Worm (Caenorhabditis elegans) whole organism, early embryonic: ENCODE data around the gene B0303.7.
A peak's percentile ranks its signal among the peaks of the same experiment; 100 is the strongest.

Experiments
- B0310.2 ChIP-seq: sonication (generic microtip); optimal IDR thresholded peaks from 2 replicates; lab custom pipeline; 2016; ENCODE audit warnings: mild to moderate bottlenecking, missing genetic modification characterization, missing compliant biosample characterization
- F13C5.2 ChIP-seq: sonication (generic microtip); optimal IDR thresholded peaks from 2 replicates; lab custom pipeline; 2017; ENCODE audit warnings: mild to moderate bottlenecking, missing genetic modification characterization, inconsistent platforms, missing compliant biosample characterization
- aly-1 ChIP-seq: sonication (generic microtip); optimal IDR thresholded peaks from 2 replicates; lab custom pipeline; 2016; ENCODE audit warnings: missing genetic modification characterization, missing compliant biosample characterization
- ama-1 ChIP-seq: fragments of 150-350 bp; optimal IDR thresholded peaks from 2 replicates; lab custom pipeline; 2014
- ceh-13 ChIP-seq: fragments of 200-800 bp; sonication (Bioruptor generic); optimal IDR thresholded peaks from 2 replicates; lab custom pipeline; 2018; ENCODE audit warnings: mild to moderate bottlenecking, missing genetic modification characterization, missing compliant biosample characterization
- ceh-36 ChIP-seq: sonication (generic microtip); optimal IDR thresholded peaks from 2 replicates; lab custom pipeline; 2016; ENCODE audit warnings: missing genetic modification characterization, inconsistent platforms, missing compliant biosample characterization
- ets-7 ChIP-seq: sonication (generic microtip); optimal IDR thresholded peaks from 2 replicates; lab custom pipeline; 2016; ENCODE audit warnings: missing genotype, missing genetic modification characterization, missing compliant biosample characterization
- flt-1 ChIP-seq: fragments of 200-800 bp; sonication (Bioruptor generic); IDR thresholded peaks from 2 replicates; pipeline ENCODE4 v1.3.6; 2022; ENCODE audit warnings: missing genetic modification characterization, missing compliant biosample characterization
- hmbx-1 ChIP-seq: sonication (generic microtip); optimal IDR thresholded peaks from 2 replicates; lab custom pipeline; 2016; ENCODE audit warnings: mild to moderate bottlenecking, missing genetic modification characterization, missing compliant biosample characterization
- hmg-4 ChIP-seq: fragments of 200-800 bp; sonication (Bioruptor generic); optimal IDR thresholded peaks from 2 replicates; lab custom pipeline; 2018; ENCODE audit warnings: mild to moderate bottlenecking, missing genetic modification characterization, missing compliant biosample characterization
- hnd-1 ChIP-seq: sonication (generic microtip); optimal IDR thresholded peaks from 2 replicates; lab custom pipeline; 2016; ENCODE audit warnings: missing genetic modification characterization, missing compliant biosample characterization
- pes-1 ChIP-seq: fragments of 200-800 bp; sonication (Bioruptor generic); IDR thresholded peaks from 2 replicates; pipeline ENCODE4 v1.3.6; 2022; ENCODE audit warnings: missing genetic modification reagents, missing genetic modification characterization, missing compliant biosample characterization
- scrt-1 ChIP-seq: fragments of 200-800 bp; sonication (Bioruptor generic); IDR thresholded peaks from 2 replicates; pipeline ENCODE4 v1.3.6; 2022; ENCODE audit warnings: missing genetic modification characterization, missing compliant biosample characterization
- sea-1 ChIP-seq: fragments of 200-800 bp; sonication (Bioruptor generic); conservative IDR thresholded peaks from 2 replicates; pipeline ENCODE4 v1.3.6; 2022; ENCODE audit warnings: missing genetic modification characterization, missing compliant biosample characterization
- tbx-11 ChIP-seq: fragments of 200-800 bp; sonication (Bioruptor generic); IDR thresholded peaks from 2 replicates; pipeline ENCODE4 v1.3.6; 2022; ENCODE audit warnings: missing genetic modification characterization, missing compliant biosample characterization
- tbx-37 ChIP-seq: fragments of 200-800 bp; sonication (Bioruptor generic); conservative IDR thresholded peaks from 2 replicates; pipeline ENCODE4 v1.3.6; 2022; ENCODE audit warnings: missing genetic modification reagents, missing genetic modification characterization, missing compliant biosample characterization
- tra-4 ChIP-seq: sonication (generic microtip); optimal IDR thresholded peaks from 2 replicates; lab custom pipeline; 2017; ENCODE audit warnings: missing genetic modification characterization, missing compliant biosample characterization

B0303.7 gene

DNA sequence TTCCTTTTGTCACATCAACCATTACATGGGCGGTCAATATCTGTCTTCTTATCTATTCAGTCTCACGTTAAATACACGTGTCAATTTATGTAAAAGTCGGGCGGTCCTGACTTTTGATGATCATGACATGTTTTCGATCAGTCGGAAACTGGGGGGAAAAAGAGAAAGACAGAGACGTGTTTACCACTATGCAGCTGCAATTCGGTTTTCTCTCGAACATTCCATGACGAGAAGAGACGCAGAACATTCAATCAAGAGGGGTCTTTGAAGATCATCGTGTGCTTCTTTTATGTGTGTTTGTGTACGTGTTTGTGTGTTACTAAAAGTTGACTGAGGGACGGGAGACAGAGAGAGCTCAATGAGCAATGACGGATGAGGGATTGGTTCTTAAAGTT is 35.1 kb upstream of the B0303.7 start:
- no peak for TF ChIP-seq hmbx-1 (tag; lab: Kevin White, UChicago)
- no peak for TF ChIP-seq tra-4
- no peak for TF ChIP-seq hnd-1 (tag; lab: Kevin White, UChicago)
- TF ChIP-seq sea-1: no peak
- no peak for TF ChIP-seq ceh-13 (GFP tag; lab: Kevin White, UChicago)
- TF ChIP-seq tbx-37: no peak
- no peak for TF ChIP-seq hmg-4
- TF ChIP-seq ama-1: no peak
- TF ChIP-seq aly-1 (tag; lab: Kevin White, UChicago): no peak
- no peak for TF ChIP-seq B0310.2 (tag; lab: Kevin White, UChicago)
- TF ChIP-seq F13C5.2 (tag; lab: Kevin White, UChicago): no peak
- TF ChIP-seq pes-1 (GFP tag; lab: Robert Waterston, UW): no peak

DNA sequence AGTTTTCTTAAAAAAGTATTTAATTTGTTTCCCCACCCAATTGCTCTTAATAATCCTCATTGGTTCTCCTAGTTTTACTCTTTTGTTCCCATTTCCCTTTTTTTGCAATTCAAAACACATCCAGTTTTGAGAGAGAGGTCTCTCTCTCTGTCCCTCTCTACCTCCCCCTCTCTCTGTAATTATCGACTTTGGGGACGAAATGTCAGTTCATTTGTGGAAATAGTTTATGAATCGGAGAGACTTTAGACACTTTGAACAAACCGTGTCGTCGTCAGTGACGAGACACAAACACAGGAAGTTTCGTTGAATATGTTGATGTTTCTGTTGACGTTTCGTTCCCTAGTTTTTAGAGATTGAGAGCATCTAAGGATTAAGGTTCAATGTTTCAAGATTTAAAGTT is 30.3 kb upstream of the B0303.7 start:
- no peak for TF ChIP-seq tra-4
- TF ChIP-seq ets-7: no peak
- TF ChIP-seq pes-1 (GFP tag; lab: Robert Waterston, UW): no peak
- no peak for TF ChIP-seq flt-1 (GFP tag; lab: Robert Waterston, UW)
- TF ChIP-seq sea-1: no peak
- TF ChIP-seq hnd-1 (tag; lab: Kevin White, UChicago): no peak
- TF ChIP-seq hmbx-1 (tag; lab: Kevin White, UChicago): no peak
- no peak for TF ChIP-seq ama-1

DNA sequence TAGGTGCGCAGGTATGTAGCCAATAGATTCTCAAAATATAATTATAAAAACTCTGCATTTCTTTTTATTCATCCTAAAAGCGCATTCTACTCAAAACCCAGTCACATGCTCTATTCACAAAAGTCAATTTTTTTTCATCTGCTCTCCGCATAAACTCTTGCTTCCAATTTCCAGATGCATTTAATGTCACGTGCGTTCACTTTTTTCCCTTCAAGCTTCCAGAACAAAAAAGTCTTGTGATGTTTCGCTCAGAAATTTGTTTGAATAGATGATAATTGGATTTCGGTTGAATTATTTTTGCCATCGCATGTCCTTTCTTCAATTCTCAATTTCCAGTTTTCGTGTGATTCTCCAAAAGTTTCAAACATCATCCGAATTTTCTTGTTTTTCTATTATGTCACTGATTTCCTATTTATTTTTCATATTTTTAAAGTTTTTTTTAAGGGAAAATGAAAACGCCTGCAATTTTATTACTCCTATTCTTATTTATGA is 28.5 kb upstream of the B0303.7 start, which contains the start of gene F22B7.1:
Gene F22B7.1, plus strand, starts transcription at position 442 of the 492 bp plus-strand sequence.
- TF ChIP-seq tbx-11: no peak

DNA sequence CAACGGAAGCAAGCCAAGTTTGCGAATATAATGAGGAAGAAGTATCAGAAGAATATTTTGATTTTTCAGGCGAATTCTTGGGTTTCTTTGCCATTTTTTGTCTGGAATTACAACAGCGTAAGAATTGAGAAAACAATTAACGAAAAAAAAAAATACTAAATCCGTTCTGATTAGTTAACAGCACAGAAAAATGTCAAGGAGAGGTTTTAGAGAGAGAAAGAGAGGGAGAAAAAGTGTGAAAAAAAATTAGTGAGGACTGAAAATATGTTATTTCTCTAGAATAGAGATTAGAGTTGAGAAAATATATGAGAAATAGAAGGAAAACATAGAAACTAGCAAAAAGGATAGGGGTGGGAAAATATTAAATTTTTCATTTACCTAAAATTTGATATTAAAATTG is 26.0 kb upstream of the B0303.7 start, which contains the start of gene dpy-19:
Gene dpy-19, minus strand, starts transcription at position 101 of the 400 bp plus-strand sequence.
- TF ChIP-seq flt-1 (GFP tag; lab: Robert Waterston, UW): no peak
- TF ChIP-seq tra-4: no peak
- TF ChIP-seq sea-1: no peak
- no peak for TF ChIP-seq hmbx-1 (tag; lab: Kevin White, UChicago)
- TF ChIP-seq F13C5.2 (tag; lab: Kevin White, UChicago): no peak
- no peak for TF ChIP-seq aly-1 (tag; lab: Kevin White, UChicago)
- TF ChIP-seq hnd-1 (tag; lab: Kevin White, UChicago): no peak
- no peak for TF ChIP-seq pes-1 (GFP tag; lab: Robert Waterston, UW)
- no peak for TF ChIP-seq ceh-13 (GFP tag; lab: Kevin White, UChicago)
- TF ChIP-seq hmg-4: no peak
- no peak for TF ChIP-seq tbx-37
- no peak for TF ChIP-seq tbx-11
- no peak for TF ChIP-seq ets-7
- no peak for TF ChIP-seq B0310.2 (tag; lab: Kevin White, UChicago)

DNA sequence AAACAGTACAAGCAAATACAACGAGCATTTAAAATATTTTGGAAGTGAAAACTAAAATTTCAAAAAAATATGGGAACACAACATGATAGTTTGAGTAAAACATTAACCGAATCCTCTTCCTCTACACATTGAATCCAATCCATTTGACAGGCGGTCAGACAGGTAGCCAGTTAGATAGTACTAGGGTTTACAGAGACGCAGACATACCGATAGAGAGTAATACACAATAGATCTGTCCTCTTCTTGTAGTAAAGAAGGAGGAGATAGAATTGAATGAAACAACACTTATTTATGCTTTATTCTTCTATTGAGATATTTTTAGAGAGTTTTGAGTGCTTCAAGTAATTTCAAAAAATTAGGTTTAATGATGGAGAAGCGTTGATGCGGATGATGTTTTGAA is 24.7 kb upstream of the B0303.7 start:
- TF ChIP-seq ceh-36 (no peak), pes-1 (GFP tag; lab: Robert Waterston, UW) (no peak)

DNA sequence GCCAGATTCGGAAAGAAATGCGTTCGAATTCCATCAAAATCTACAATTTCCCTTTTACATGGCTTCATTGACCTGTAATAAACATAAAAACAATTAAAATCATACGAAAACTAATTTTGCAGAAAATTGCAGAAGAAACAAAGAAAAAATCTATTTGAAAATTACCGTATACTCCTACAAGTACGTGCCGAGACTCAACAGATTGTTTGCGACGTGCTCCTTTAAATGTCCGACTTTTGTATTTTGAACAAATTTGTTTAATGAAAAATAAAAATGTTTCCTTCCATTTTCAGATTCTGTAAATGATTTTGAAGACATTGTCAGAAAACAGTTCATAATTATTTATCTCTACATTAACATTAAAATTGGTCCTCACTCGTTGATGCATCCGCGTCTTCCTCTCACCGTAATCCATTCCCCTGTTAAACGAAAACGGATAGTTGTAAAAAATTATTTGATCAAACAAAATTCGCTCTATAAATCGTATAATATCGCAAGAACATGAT is 18.4 kb upstream of the B0303.7 start, which contains the start of gene pgl-2:
Gene pgl-2, minus strand, starts transcription at position 456 of the 506 bp plus-strand sequence.
- TF ChIP-seq tbx-37 (no peak), hmbx-1 (tag; lab: Kevin White, UChicago) (no peak), tra-4 (no peak), ama-1 (no peak), flt-1 (GFP tag; lab: Robert Waterston, UW) (no peak), aly-1 (tag; lab: Kevin White, UChicago) (no peak), ets-7 (no peak), ceh-36 (no peak), scrt-1 (no peak), sea-1 (no peak), tbx-11 (no peak)

DNA sequence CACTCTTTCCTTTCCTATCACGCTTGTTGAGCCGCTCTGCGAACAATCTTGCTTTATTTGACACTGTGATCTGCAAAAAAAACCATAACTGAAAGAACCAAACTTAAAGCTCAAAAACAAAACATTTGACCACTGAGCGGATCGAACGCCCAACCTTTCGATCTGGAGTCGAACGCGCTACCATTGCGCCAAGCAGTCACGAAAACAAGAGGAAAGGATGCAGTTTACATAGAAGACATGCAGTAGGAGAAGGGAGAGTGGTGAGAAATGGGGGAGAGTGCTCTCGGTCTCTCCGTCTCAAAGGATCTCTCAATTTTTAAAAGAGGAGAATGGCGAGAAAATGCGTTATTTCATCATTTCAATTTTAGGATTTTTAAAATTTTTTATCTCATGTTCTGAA is 15.1 kb upstream of the B0303.7 start:
- peak; percentile 98 for TF ChIP-seq tbx-37
- TF ChIP-seq tbx-11: peak; percentile 97
- peak; percentile 97 for TF ChIP-seq ceh-36
- TF ChIP-seq F13C5.2 (tag; lab: Kevin White, UChicago): peak; percentile 94
- TF ChIP-seq pes-1 (GFP tag; lab: Robert Waterston, UW): peak; percentile 98
- TF ChIP-seq B0310.2 (tag; lab: Kevin White, UChicago): peak; percentile 96
- TF ChIP-seq ets-7: peak; percentile 94
- TF ChIP-seq aly-1 (tag; lab: Kevin White, UChicago): peak; percentile 97
- TF ChIP-seq ama-1: peak; percentile 79
- peak; percentile 97 for TF ChIP-seq sea-1
- TF ChIP-seq hmbx-1 (tag; lab: Kevin White, UChicago): peak; percentile 82
- peak; percentile 99 for TF ChIP-seq flt-1 (GFP tag; lab: Robert Waterston, UW)
- peak; percentile 98 for TF ChIP-seq hmg-4
- peak; percentile 95 for TF ChIP-seq ceh-13 (GFP tag; lab: Kevin White, UChicago)
- peak; percentile 91 for TF ChIP-seq tra-4
- TF ChIP-seq scrt-1: peak; percentile 98
- TF ChIP-seq hnd-1 (tag; lab: Kevin White, UChicago): peak; percentile 89

DNA sequence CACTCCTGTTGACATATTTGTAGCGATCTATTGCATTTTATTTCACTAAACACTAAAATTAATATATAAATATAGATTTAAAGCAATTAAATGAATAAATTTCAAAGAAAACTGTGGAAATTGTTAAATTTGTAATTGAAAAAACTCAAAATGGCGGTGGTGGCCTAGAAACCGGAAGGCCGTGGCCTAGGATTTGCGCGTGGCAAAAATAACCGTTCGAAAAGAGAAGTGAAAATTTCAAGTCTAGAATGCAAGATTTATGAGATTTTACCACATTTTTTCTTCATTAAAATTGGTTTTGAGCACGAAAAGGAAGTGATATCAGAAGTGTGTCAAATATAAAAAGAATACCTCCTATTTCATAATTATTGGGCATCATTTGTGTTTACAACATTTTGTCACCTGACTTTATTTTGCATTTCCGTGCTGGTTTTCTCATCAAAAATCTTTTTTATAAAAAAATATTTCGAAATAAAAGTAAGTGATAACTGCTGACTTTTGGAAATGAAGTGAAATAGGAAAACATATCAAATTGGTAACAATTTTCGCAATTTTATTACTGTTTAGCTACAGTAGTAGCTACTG is 9.7 kb upstream of the B0303.7 start, which contains the start of gene fli-1:
Gene fli-1, minus strand, starts transcription at position 58 of the 585 bp plus-strand sequence.
- TF ChIP-seq tbx-37 (peak; percentile 45; the same call in 1 of the 2 replicates), B0310.2 (tag; lab: Kevin White, UChicago) (no peak), tbx-11 (no peak)

DNA sequence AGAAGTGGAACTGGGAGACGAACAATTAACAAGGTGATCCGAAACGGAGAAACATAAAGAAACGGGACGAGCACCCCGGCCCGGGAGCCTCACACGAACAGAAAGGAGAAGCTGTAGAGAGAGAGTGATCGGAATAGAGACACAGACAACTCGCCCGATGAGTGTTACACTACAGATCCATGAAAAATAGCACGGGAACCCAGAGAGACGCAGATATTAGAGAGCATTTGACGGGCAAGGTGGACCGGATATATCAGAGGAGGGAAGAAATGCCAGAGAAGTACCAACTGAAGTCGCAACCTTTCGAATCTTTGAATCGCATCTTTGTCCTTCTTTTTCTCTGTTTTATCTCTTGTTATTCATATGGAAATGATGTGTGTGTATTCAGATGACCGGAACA is 9.0 kb upstream of the B0303.7 start, which contains the start of gene anmt-1:
Gene anmt-1, plus strand, starts transcription at position 388 of the 400 bp plus-strand sequence.
- no peak for TF ChIP-seq tbx-37
- TF ChIP-seq ceh-13 (GFP tag; lab: Kevin White, UChicago): no peak
